Worm (Caenorhabditis elegans) whole organism, midembryonic: Measurements from ENCODE around the gene M05D6.2.

Experiments
- T22C8.4 ChIP-seq: fragments of 200-800 bp; sonication (Bioruptor generic); IDR thresholded peaks from 2 replicates; pipeline ENCODE4 v1.3.6; 2022; ENCODE audit warnings: missing genetic modification characterization, missing compliant biosample characterization
- cog-1 ChIP-seq: sonication (generic microtip); optimal IDR thresholded peaks from 2 replicates; lab custom pipeline; 2016; ENCODE audit warnings: missing genetic modification characterization, missing compliant biosample characterization
- flt-1 ChIP-seq: fragments of 200-800 bp; sonication (Bioruptor generic); IDR thresholded peaks from 2 replicates; pipeline ENCODE4 v1.3.6; 2022; ENCODE audit warnings: missing genetic modification characterization, missing compliant biosample characterization
- klf-2 ChIP-seq: fragments of 200-800 bp; sonication (Bioruptor generic); conservative IDR thresholded peaks from 2 replicates; pipeline ENCODE4 v1.3.6; 2022; ENCODE audit warnings: missing genetic modification reagents, missing genetic modification characterization, missing compliant biosample characterization
- med-1 ChIP-seq: sonication (generic microtip); optimal IDR thresholded peaks from 2 replicates; lab custom pipeline; 2017; ENCODE audit warnings: missing genetic modification characterization, mild to moderate bottlenecking, missing compliant biosample characterization, antibody characterized with exemption, missing genetic modification reagents; ENCODE audit not compliant: insufficient read depth
- ref-1 ChIP-seq: fragments of 200-800 bp; sonication (Bioruptor generic); conservative IDR thresholded peaks from 2 replicates; pipeline ENCODE4 v1.3.6; 2022; ENCODE audit warnings: missing genetic modification reagents, missing genetic modification characterization, missing compliant biosample characterization
- tab-1 ChIP-seq: fragments of 200-800 bp; sonication (Bioruptor generic); IDR thresholded peaks from 2 replicates; pipeline ENCODE4 v1.3.6; 2022; ENCODE audit warnings: missing genetic modification characterization, missing compliant biosample characterization
- ztf-23 ChIP-seq: fragments of 200-800 bp; sonication (Bioruptor generic); IDR thresholded peaks from 2 replicates; pipeline ENCODE4 v1.3.6; 2022; ENCODE audit warnings: missing genetic modification reagents, missing genetic modification characterization, missing compliant biosample characterization
- ztf-29 ChIP-seq: fragments of 200-800 bp; sonication (Bioruptor generic); IDR thresholded peaks from 2 replicates; pipeline ENCODE4 v1.3.6; 2022; ENCODE audit warnings: missing genetic modification reagents, missing genetic modification characterization, missing compliant biosample characterization

Gene M05D6.2

DNA sequence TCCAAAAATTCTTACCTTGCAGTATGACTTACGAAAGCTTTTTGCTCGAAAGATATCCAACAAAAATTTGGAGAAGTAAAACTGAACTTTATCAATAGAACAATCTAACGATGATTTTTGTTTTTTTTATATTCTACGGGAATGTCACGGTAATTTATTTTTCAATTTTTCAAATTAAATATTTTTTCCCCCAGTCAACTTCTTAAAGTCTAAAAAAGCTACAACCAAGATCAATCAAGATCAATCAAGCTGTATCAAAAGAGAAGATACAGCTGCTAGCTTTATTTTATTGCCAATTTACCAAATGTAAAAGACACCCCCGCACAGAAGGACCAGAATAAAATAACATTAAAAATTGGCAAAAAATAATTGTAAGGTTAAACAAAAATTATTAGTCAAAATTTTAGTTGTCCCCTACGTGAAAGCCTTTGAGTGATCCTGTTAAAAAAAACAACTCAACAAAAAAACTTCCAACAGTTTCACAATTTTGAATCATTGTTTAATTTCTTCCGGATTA is 7.5 kb downstream of the M05D6.2 start, which contains the start of the genes M05D6.1 and M05D6.3:
Gene M05D6.1 (minus strand): TSS at position 101 of the 517 bp plus-strand sequence.
Gene M05D6.3 (plus strand): TSS at position 467 of the 517 bp plus-strand sequence.
- no peak for TF ChIP-seq med-1 (GFP tag; lab: Kevin White, UChicago)

DNA sequence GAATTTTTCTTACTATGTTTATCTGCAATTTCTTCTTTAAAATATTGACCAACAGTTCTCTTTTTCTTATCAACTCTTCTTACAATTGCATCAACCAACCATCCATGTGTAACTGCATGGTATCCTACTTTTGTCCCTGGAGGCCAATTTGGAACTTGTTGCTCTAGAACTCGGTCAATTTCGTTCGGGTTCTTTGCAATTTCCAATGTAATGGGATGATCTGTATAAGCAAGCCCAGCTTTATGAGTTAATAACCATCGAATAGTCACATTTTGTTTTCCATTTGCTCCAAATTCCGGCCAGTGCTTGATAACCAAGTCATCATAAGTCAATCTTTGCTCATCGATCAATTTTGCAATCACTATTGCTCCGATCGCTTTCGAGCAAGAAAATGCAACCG is 11.4 kb downstream of the M05D6.2 start:
- no peak for TF ChIP-seq tab-1 (GFP tag; lab: Robert Waterston, UW)
- TF ChIP-seq flt-1: no peak
- TF ChIP-seq med-1 (GFP tag; lab: Kevin White, UChicago): no peak
- no peak for TF ChIP-seq ztf-29 (GFP tag; lab: Robert Waterston, UW)
- TF ChIP-seq cog-1 (tag; lab: Kevin White, UChicago): no peak
- no peak for TF ChIP-seq ref-1
- no peak for TF ChIP-seq klf-2 (GFP tag; lab: Robert Waterston, UW)
- no peak for TF ChIP-seq ztf-23
- no peak for TF ChIP-seq T22C8.4 (GFP tag; lab: Robert Waterston, UW)

DNA sequence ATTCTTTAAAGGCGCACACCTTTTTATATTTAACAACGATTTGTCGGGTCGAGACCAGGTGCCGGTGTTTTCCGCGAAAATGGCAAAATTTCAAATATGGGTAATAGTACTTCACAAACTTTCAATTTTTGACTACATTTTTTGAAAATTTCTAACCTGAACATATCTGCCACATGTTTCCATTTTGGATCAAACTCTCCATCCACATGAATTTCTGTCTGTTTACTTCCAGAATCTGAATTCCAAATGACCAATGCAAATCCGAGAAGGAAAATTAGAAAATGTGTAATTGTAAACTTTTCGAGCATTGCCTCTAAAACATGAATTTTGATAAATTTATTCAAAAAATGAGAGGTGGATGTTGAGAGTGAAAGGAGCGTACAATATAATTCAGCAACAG is 12.3 kb downstream of the M05D6.2 start, which contains the start of gene lact-4:
Gene lact-4 (minus strand): TSS at position 313 of the 400 bp plus-strand sequence.
- TF ChIP-seq cog-1 (tag; lab: Kevin White, UChicago) (no peak), ref-1 (no peak), flt-1 (no peak), ztf-29 (GFP tag; lab: Robert Waterston, UW) (no peak), klf-2 (GFP tag; lab: Robert Waterston, UW) (no peak), T22C8.4 (GFP tag; lab: Robert Waterston, UW) (no peak), med-1 (GFP tag; lab: Kevin White, UChicago) (no peak), tab-1 (GFP tag; lab: Robert Waterston, UW) (no peak), ztf-23 (no peak)

DNA sequence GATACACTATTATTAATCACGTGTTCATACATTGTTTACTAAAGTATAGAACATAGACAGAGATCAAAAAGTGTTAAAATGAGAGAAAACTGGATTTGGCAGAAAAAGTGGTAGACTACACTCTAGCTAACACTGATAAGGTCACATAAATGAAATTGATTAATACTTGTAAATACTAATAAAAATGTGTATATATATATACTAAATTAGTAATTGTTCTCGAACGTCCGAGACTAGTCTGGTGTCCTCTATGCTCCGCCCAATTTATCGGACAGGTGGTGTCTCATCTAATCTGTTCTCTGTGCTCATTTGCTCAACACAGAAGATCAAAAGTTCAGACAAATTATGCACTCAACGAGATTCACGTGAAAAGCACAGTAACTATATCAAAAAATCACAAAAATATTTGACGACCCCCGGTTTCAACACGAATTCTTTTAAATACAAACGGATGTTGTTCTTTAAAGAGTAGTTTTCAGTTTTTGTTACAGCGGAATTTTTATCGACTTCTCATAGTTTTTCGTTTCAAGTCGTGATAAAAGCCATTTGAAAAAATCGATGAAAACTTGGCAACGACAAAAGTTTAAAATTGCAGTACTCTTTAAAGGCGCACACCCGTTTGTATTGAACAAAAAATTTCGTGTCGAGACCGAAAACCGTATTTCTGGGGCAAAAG is 13.3 kb downstream of the M05D6.2 start:
- TF ChIP-seq ztf-29 (GFP tag; lab: Robert Waterston, UW) (no peak), klf-2 (GFP tag; lab: Robert Waterston, UW) (no peak), flt-1 (no peak), tab-1 (GFP tag; lab: Robert Waterston, UW) (no peak)

DNA sequence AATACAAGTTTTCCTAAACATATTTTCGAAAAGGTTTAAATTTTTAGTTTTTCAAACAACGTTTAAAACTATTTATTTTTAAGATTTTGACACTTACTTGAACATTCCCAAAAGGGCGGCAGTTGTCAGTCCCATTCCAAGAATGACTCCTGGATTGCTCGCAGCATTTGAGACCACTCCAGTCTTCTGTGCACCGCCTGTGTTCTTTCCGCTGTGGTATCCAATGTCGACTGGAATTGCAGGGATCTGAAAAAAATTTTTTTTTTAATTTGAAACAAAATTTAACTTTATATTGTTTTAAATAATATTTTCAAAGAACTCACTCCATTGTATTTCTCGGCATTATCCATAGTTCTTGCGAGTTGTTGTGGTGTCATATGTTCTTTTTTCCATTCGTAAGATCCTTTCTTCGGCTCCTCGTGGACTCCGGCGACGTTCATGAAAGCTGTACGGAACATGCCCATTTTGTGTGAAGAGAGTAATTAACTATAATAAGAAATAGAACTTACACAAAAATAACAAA is 13.9 kb downstream of the M05D6.2 start, which contains the start of gene M05D6.5:
Gene M05D6.5 (minus strand): TSS at position 473 of the 523 bp plus-strand sequence.
- no peak for TF ChIP-seq cog-1 (tag; lab: Kevin White, UChicago)
- TF ChIP-seq ztf-23: no peak
- no peak for TF ChIP-seq T22C8.4 (GFP tag; lab: Robert Waterston, UW)
- no peak for TF ChIP-seq ztf-29 (GFP tag; lab: Robert Waterston, UW)
- no peak for TF ChIP-seq tab-1 (GFP tag; lab: Robert Waterston, UW)
- no peak for TF ChIP-seq flt-1
- no peak for TF ChIP-seq med-1 (GFP tag; lab: Kevin White, UChicago)
- TF ChIP-seq klf-2 (GFP tag; lab: Robert Waterston, UW): no peak
- TF ChIP-seq ref-1: no peak

DNA sequence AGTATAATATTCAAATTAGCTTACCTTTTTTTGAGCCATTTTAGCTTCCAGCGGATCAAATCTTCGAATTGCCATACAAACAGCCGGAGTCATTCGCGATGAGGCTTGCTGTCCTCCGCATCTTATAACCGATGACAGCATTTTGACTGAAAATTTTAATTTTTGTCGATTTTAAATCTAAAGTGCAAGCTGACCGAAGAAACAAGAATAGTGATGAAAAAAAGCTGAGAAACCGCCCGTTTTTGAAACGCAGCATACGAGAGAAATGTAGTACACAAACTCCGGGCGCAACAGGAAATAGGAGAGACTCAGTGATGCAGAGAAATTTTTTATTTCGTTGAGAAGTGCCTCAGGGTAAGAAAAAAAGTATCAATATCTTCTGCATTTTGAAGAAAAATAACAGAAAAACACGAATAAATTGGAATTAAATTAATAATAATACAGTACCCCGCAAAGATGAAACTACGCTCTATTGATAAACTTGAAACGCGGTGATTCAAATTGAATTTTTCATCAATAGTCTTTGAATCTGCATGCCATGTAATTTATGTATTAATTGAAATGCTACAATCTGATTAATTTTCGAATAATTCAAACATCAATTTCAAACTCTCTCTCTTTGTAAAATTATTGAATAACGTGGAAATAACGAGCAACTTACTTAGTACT is 15.3 kb downstream of the M05D6.2 start:
- no peak for TF ChIP-seq ztf-29 (GFP tag; lab: Robert Waterston, UW)
- TF ChIP-seq ztf-23: no peak
- no peak for TF ChIP-seq ref-1
- no peak for TF ChIP-seq klf-2 (GFP tag; lab: Robert Waterston, UW)
- TF ChIP-seq flt-1: no peak
- TF ChIP-seq med-1 (GFP tag; lab: Kevin White, UChicago): no peak
- no peak for TF ChIP-seq tab-1 (GFP tag; lab: Robert Waterston, UW)
- TF ChIP-seq cog-1 (tag; lab: Kevin White, UChicago): no peak
- TF ChIP-seq T22C8.4 (GFP tag; lab: Robert Waterston, UW): no peak

DNA sequence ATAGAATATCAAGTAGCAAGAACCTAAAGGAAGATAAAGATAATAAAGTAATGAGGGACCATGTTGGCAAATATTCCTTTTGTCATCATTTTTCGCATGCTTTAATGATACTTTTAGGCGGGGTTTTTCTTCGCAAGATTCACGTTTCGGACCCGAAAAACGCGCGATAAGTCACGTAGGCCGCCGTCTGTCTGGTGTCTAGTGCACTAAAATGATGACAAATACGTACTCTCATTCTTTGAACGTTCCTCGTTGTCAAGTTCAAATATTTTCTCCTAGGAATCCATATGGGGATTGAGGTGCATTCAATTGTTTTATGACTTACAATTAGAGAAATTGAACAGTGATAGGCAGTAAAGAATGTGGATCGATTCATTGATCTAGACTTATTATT is 15.9 kb downstream of the M05D6.2 start, which contains the start of gene taap-1:
Gene taap-1 (minus strand): TSS at position 79 of the 394 bp plus-strand sequence.
- TF ChIP-seq flt-1 (no peak), ztf-29 (GFP tag; lab: Robert Waterston, UW) (no peak), cog-1 (tag; lab: Kevin White, UChicago) (no peak), med-1 (GFP tag; lab: Kevin White, UChicago) (no peak), klf-2 (GFP tag; lab: Robert Waterston, UW) (no peak), tab-1 (GFP tag; lab: Robert Waterston, UW) (no peak), T22C8.4 (GFP tag; lab: Robert Waterston, UW) (no peak), ref-1 (no peak), ztf-23 (no peak)

DNA sequence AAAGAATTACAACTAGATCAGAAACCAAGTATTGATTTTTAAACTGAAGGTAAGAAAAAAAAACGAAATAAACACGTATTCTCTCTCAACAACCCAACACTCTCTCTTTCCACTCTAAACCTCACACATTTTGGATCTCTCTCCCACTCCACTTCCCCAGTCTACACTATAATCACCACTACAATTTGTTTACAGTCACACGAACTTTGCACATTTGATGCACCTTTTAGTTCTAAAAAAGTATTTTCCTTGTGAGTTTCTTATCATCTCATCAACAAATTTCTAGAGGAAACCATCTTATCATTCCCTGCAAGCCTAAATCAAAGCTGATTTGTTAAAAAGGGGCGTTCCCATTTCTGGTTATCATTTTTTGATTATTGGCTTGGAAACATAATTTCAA is 16.6 kb downstream of the M05D6.2 start:
- no peak for TF ChIP-seq ref-1
- TF ChIP-seq T22C8.4 (GFP tag; lab: Robert Waterston, UW): no peak
- TF ChIP-seq ztf-29 (GFP tag; lab: Robert Waterston, UW): no peak
- no peak for TF ChIP-seq cog-1 (tag; lab: Kevin White, UChicago)
- no peak for TF ChIP-seq klf-2 (GFP tag; lab: Robert Waterston, UW)

DNA sequence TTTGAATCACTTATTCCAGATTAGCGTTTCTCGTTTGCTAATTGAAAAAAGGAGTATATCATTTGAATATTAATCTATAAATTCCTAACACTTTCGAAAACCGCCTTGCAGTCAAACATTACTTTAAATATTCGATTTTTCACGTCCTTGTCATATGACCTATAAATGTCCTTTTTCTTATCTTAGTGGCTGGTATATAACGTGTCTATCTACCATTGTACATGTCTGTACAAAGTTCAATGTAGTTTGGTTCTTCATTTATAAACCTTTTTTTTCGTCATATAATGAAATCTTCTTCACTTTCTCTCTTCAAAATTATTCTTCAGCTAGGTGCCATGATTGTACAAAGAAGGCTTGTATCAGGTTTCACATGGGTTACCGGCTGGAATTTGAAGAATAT is 17.7 kb downstream of the M05D6.2 start, which contains the start of gene gbh-2:
Gene gbh-2 (plus strand): TSS at position 277 of the 400 bp plus-strand sequence.
- TF ChIP-seq cog-1 (tag; lab: Kevin White, UChicago): no peak
- no peak for TF ChIP-seq flt-1
- TF ChIP-seq ztf-23: no peak
- no peak for TF ChIP-seq tab-1 (GFP tag; lab: Robert Waterston, UW)
